Worm (Caenorhabditis elegans): ENCODE measurements around the gene C32A9.1.

The C32A9.1 gene

DNA sequence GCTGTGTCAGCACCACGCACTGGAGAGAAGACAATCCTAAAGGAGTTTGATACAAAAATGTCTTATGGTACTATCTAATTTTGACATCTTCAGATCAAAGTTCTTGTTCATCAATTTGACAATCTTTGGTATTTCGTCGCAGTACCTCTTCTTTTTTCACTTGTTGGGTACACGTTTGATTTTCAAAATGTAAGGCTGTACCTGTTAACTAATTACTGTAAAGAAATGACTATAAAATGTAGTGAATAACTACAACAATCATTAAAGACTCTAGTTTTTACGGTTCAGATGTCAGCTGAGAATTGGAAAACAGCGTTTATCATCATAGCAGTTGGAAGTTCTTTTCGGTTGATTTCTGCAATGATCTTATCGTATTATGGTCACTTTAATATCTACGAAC, 17.2 kb upstream of the C32A9.1 start:
- TF ChIP-seq tab-1 (GFP tag; IDR thresholded peaks at IDR 0.05): no peak
- no peak for TF ChIP-seq klf-2 (GFP tag; conservative IDR thresholded peaks at IDR 0.05)
- TF ChIP-seq ztf-29 (GFP tag; IDR thresholded peaks at IDR 0.05): no peak
- TF ChIP-seq med-1 (GFP tag; optimal IDR thresholded peaks at IDR 0.05; ENCODE audit: insufficient read depth): no peak
- no peak for TF ChIP-seq ref-1 (GFP tag; conservative IDR thresholded peaks at IDR 0.05)
- no peak for TF ChIP-seq cog-1 (tag; optimal IDR thresholded peaks at IDR 0.05)
- TF ChIP-seq ztf-23 (GFP tag; IDR thresholded peaks at IDR 0.05): no peak
- TF ChIP-seq T22C8.4 (GFP tag; IDR thresholded peaks at IDR 0.05): no peak
- TF ChIP-seq flt-1 (GFP tag; IDR thresholded peaks at IDR 0.05): no peak

DNA sequence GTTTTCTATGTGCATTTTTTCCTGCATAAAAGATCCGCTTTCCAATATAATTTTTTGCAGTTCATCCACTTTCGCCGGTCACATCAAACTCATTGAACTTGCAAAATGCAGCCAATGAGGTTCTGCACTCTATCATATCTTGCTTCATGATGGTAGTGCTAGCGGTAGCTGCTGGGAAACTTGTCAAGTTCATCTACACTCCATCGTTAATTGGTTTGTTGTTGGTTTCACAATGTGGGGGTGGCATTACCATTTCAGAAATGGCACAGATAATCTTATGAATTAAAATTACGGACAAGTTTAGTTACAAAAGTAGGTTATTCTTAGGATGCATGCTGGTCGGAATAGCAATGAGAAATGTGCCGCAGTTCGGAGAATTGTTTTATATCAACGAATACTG, 14.5 kb upstream of the C32A9.1 start:
- TF ChIP-seq ztf-29 (GFP tag; IDR thresholded peaks at IDR 0.05) (no peak), ref-1 (GFP tag; conservative IDR thresholded peaks at IDR 0.05) (no peak), cog-1 (tag; optimal IDR thresholded peaks at IDR 0.05) (no peak), klf-2 (GFP tag; conservative IDR thresholded peaks at IDR 0.05) (no peak), flt-1 (GFP tag; IDR thresholded peaks at IDR 0.05) (no peak), med-1 (GFP tag; optimal IDR thresholded peaks at IDR 0.05; ENCODE audit: insufficient read depth) (no peak), T22C8.4 (GFP tag; IDR thresholded peaks at IDR 0.05) (no peak), tab-1 (GFP tag; IDR thresholded peaks at IDR 0.05) (no peak), ztf-23 (GFP tag; IDR thresholded peaks at IDR 0.05) (no peak)

DNA sequence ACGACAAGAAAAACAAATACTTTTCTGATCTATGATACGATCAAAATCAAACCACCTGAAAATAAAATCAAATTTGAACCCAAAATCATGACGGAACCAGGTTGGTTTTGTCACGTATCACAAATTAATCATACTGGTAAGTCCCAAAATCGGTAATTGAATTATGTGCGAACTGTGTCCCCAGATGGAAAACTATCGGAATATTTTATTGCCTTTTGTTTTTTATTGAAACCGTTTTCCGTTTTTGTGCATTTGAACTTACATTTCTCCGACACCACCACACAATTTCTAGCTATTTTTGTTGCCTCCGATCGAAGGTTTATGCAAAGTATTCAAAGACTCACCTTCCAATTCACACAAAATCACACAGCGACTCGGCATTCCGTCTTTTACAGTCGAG, 13.5 kb upstream of the C32A9.1 start, which contains the start of gene F41E7.2:
Gene F41E7.2 (plus strand): TSS at position 301 of the 400 bp plus-strand sequence.
- no peak for TF ChIP-seq klf-2 (GFP tag; conservative IDR thresholded peaks at IDR 0.05)
- no peak for TF ChIP-seq cog-1 (tag; optimal IDR thresholded peaks at IDR 0.05)
- TF ChIP-seq tab-1 (GFP tag; IDR thresholded peaks at IDR 0.05): no peak
- TF ChIP-seq T22C8.4 (GFP tag; IDR thresholded peaks at IDR 0.05): no peak
- no peak for TF ChIP-seq ztf-29 (GFP tag; IDR thresholded peaks at IDR 0.05)
- no peak for TF ChIP-seq med-1 (GFP tag; optimal IDR thresholded peaks at IDR 0.05; ENCODE audit: insufficient read depth)
- no peak for TF ChIP-seq ztf-23 (GFP tag; IDR thresholded peaks at IDR 0.05)
- no peak for TF ChIP-seq ref-1 (GFP tag; conservative IDR thresholded peaks at IDR 0.05)
- no peak for TF ChIP-seq flt-1 (GFP tag; IDR thresholded peaks at IDR 0.05)

DNA sequence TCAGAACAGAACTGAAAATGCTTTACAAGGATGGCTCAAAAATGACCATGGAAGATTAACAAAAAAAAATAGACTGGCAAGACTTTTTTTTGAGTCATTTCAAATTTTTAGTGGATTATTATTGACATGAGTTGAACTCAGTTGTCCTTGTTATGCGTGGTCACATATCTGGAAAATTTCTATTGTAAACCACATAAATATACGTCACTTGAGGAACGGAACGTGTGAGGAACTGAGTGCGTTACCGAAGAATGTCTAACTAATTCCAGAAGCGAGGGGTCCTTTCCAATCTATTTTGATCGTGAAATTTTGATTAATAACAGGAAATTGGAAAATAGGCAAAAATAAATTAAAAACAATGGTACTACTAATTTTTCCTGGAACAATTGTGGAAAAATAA, 2.4 kb upstream of the C32A9.1 start:
- TF ChIP-seq klf-2 (GFP tag; conservative IDR thresholded peaks at IDR 0.05) (no peak), tab-1 (GFP tag; IDR thresholded peaks at IDR 0.05) (no peak), ref-1 (GFP tag; conservative IDR thresholded peaks at IDR 0.05) (no peak)

DNA sequence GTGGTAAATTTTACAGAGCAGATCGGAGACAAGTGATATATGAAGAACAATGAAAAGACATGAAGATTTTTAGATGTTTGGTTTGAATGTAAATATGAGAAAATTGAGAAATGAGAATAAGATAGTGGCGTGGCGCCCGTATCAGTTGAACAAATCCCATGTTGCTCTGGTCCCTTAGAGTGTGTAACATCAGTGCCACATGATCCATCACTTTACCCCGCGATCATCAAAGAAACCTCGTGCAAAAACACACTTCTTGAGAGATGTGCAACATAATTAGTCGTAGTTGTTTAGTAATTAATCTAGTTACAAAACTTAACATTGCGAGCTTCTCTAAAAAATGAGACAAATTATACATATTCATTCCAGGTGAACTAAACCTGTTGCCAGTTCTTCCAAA, 5.9 kb downstream of the C32A9.1 start:
- TF ChIP-seq ztf-23 (GFP tag; IDR thresholded peaks at IDR 0.05): no peak
- no peak for TF ChIP-seq klf-2 (GFP tag; conservative IDR thresholded peaks at IDR 0.05)
- no peak for TF ChIP-seq med-1 (GFP tag; optimal IDR thresholded peaks at IDR 0.05; ENCODE audit: insufficient read depth)
- no peak for TF ChIP-seq T22C8.4 (GFP tag; IDR thresholded peaks at IDR 0.05)

DNA sequence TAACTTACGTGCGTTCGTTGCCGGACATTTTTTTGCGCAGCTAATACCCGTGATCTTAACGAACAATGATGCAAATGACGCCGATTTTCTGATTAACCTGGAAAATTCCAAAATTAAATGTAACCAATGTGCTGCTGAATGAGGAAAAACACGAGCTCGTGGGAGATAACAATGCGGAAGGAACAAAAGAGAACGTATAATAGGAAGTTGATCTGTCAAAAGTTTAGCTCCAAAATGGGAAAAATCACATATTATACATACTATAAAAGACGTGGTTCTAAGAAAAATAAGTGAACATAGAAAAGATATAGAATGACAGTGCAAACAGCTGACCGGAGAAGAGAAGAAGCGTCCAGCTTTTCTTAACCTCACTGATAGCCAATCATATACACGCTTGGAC, 7.2 kb downstream of the C32A9.1 start, which contains the start of gene C14H10.2:
Gene C14H10.2 (minus strand): TSS at position 101 of the 400 bp plus-strand sequence.
- TF ChIP-seq flt-1 (GFP tag; IDR thresholded peaks at IDR 0.05) (no peak), med-1 (GFP tag; optimal IDR thresholded peaks at IDR 0.05; ENCODE audit: insufficient read depth) (no peak), T22C8.4 (GFP tag; IDR thresholded peaks at IDR 0.05) (no peak), tab-1 (GFP tag; IDR thresholded peaks at IDR 0.05) (no peak), ztf-23 (GFP tag; IDR thresholded peaks at IDR 0.05) (no peak), cog-1 (tag; optimal IDR thresholded peaks at IDR 0.05) (no peak), klf-2 (GFP tag; conservative IDR thresholded peaks at IDR 0.05) (no peak), ztf-29 (GFP tag; IDR thresholded peaks at IDR 0.05) (no peak), ref-1 (GFP tag; conservative IDR thresholded peaks at IDR 0.05) (no peak)

DNA sequence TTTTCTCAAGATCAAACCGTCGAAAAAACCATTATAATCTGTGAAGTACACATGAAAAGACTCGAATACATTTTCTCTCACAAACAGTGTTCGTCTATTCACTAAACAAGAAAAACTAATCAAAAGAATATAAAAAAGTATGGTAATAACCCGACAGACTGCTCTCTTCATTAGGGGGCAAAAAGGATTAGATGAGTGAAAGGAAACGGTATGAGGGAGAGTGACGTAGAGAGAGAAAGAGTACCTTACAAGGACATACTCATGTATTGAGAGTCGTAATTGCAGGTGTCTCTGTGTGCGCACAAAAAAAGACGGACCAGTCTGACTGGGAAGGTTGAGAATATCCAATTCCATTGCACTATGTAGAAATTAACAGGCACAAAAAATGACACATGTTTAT, 10.2 kb downstream of the C32A9.1 start:
- TF ChIP-seq flt-1 (GFP tag; IDR thresholded peaks at IDR 0.05): no peak
- no peak for TF ChIP-seq klf-2 (GFP tag; conservative IDR thresholded peaks at IDR 0.05)
- TF ChIP-seq ref-1 (GFP tag; conservative IDR thresholded peaks at IDR 0.05): no peak
- no peak for TF ChIP-seq cog-1 (tag; optimal IDR thresholded peaks at IDR 0.05)
- TF ChIP-seq T22C8.4 (GFP tag; IDR thresholded peaks at IDR 0.05): no peak
- TF ChIP-seq ztf-23 (GFP tag; IDR thresholded peaks at IDR 0.05): no peak
- no peak for TF ChIP-seq tab-1 (GFP tag; IDR thresholded peaks at IDR 0.05)
- no peak for TF ChIP-seq ztf-29 (GFP tag; IDR thresholded peaks at IDR 0.05)
- no peak for TF ChIP-seq med-1 (GFP tag; optimal IDR thresholded peaks at IDR 0.05; ENCODE audit: insufficient read depth)

DNA sequence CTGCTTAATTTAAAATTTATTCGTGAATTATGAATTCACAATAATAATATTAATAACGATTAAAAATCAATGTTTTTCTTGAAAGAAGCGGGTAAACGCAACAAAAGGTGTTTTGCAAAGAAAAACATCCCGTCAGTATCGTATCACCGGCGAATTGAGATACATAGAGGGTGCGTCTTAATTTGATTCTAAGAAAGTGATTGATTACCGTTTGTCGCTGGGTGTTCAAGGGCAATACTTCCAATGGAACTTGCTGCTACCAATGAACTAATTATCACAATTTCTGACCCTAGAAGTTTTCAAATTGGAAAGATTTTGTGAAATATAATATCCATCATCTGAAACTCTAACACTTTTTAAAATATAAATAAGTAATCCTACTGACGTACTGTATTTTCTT, 14.3 kb downstream of the C32A9.1 start:
- TF ChIP-seq klf-2 (GFP tag; conservative IDR thresholded peaks at IDR 0.05) (no peak), ztf-23 (GFP tag; IDR thresholded peaks at IDR 0.05) (no peak), ref-1 (GFP tag; conservative IDR thresholded peaks at IDR 0.05) (no peak), ztf-29 (GFP tag; IDR thresholded peaks at IDR 0.05) (no peak), cog-1 (tag; optimal IDR thresholded peaks at IDR 0.05) (no peak), med-1 (GFP tag; optimal IDR thresholded peaks at IDR 0.05; ENCODE audit: insufficient read depth) (no peak), tab-1 (GFP tag; IDR thresholded peaks at IDR 0.05) (no peak), flt-1 (GFP tag; IDR thresholded peaks at IDR 0.05) (no peak), T22C8.4 (GFP tag; IDR thresholded peaks at IDR 0.05) (no peak)

DNA sequence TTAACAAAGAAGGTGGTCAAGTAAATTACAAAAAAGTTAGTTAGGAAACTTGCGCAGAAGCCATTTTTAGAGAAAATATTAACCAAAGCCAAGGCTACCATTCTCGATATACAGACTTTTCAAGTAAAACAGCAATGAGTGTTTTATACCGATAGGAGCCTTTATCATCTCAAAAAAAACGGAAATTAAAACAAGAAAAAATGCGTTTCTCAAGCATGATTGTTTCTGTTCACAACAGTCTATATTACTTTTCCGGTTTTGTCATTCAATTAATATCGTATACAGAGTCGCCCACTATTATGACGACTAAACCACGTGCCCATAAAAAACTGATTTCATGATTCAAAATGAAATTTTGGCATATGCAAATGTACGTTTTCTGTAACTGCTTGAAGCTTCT, 19.0 kb downstream of the C32A9.1 start, which contains the start of gene str-74:
Gene str-74 (minus strand): TSS at position 101 of the 400 bp plus-strand sequence.
- TF ChIP-seq T22C8.4 (GFP tag; IDR thresholded peaks at IDR 0.05): no peak
- TF ChIP-seq ref-1 (GFP tag; conservative IDR thresholded peaks at IDR 0.05): no peak
- TF ChIP-seq tab-1 (GFP tag; IDR thresholded peaks at IDR 0.05): no peak

DNA sequence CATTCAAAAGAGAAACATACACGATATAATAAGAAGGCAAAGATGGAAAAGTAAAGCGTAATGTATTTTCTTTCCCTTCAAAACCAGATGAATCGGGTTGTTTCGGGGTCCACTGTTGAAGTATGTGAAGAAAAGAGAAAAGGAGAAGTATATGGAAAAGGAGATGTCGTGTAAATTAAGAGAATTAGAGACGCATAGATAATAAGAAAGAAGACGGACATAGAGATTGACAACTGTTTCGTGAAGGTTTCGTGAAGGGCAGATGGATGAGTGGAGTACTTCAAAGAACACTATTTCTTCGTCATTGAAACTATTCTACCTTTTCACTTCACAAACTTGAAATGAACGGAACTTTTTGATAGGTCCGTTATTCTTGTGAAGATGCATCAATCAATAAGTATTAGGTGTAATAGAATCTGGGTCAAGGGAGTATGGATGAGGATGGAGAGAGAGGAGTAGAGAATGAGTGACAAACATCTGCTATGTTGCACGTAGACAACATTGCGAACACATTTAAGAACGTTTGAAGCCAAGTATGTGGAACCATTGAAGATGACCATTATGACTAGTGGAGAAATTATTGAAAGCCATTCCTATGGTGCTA, 21.7 kb downstream of the C32A9.1 start:
- TF ChIP-seq ztf-23 (GFP tag; IDR thresholded peaks at IDR 0.05) (no peak), T22C8.4 (GFP tag; IDR thresholded peaks at IDR 0.05) (no peak), cog-1 (tag; optimal IDR thresholded peaks at IDR 0.05) (no peak), klf-2 (GFP tag; conservative IDR thresholded peaks at IDR 0.05) (no peak), ref-1 (GFP tag; conservative IDR thresholded peaks at IDR 0.05) (no peak), ztf-29 (GFP tag; IDR thresholded peaks at IDR 0.05) (no peak), tab-1 (GFP tag; IDR thresholded peaks at IDR 0.05) (no peak), med-1 (GFP tag; optimal IDR thresholded peaks at IDR 0.05; ENCODE audit: insufficient read depth) (no peak), flt-1 (GFP tag; IDR thresholded peaks at IDR 0.05) (no peak)
